Fruit fly (Drosophila melanogaster): ENCODE data around the gene Gcna.

Gcna gene

dm6 chrX:1897384-1897783 is 31.7 kb upstream of the Gcna start:
- TF ChIP-seq esn (GFP tag; optimal IDR thresholded peaks at IDR 0.05) (peak; percentile 67), salr (GFP tag; optimal IDR thresholded peaks at IDR 0.05) (peak in 1 of 2 experiments; percentile 7), lz (GFP tag; optimal IDR thresholded peaks at IDR 0.05) (peak; percentile 63), CG10631 (GFP tag; optimal IDR thresholded peaks at IDR 0.05) (peak; percentile 42), CG3032 (tag; optimal IDR thresholded peaks at IDR 0.05) (peak; percentile 37), CG34406 (GFP tag; optimal IDR thresholded peaks at IDR 0.05) (peak; percentile 28), CG11762 (GFP tag; optimal IDR thresholded peaks at IDR 0.05; ENCODE audit: insufficient read depth) (no peak), Hr4 (GFP tag; optimal IDR thresholded peaks at IDR 0.05) (no peak), ss (GFP tag; optimal IDR thresholded peaks at IDR 0.05) (peak in 1 of 2 experiments; percentile 38), vri (GFP tag; optimal IDR thresholded peaks at IDR 0.05) (no peak), Eip78C (GFP tag) (peak; percentile 87), fd59A (GFP tag; optimal IDR thresholded peaks at IDR 0.05) (peak; percentile 34), svp (GFP tag) (peak; percentile 74), CG3919 (GFP tag; optimal IDR thresholded peaks at IDR 0.05) (peak; percentile 62), Eip75B (GFP tag; optimal IDR thresholded peaks at IDR 0.05) (no peak), CG6163 (GFP tag; IDR thresholded peaks at IDR 0.05) (peak; percentile 65), CG4318 (GFP tag; optimal IDR thresholded peaks at IDR 0.05) (no peak), Met (GFP tag; optimal IDR thresholded peaks at IDR 0.05) (no peak), Blimp-1 (GFP tag; optimal IDR thresholded peaks at IDR 0.05) (no peak), CG32006 (GFP tag; optimal IDR thresholded peaks at IDR 0.05) (peak; percentile 63), Lpt (GFP tag; optimal IDR thresholded peaks at IDR 0.05) (peak; percentile 19), spab (GFP tag; optimal IDR thresholded peaks at IDR 0.05) (no peak), CG31627 (GFP tag; optimal IDR thresholded peaks at IDR 0.05) (peak; percentile 69), CG11294 (GFP tag; IDR thresholded peaks at IDR 0.05) (peak; percentile 21; the same call in 1 of the 2 replicates), eg (GFP tag; IDR thresholded peaks at IDR 0.05) (peak; percentile 68), Ets96B (tag; optimal IDR thresholded peaks at IDR 0.05) (peak; percentile 44), CG1621 (tag; optimal IDR thresholded peaks at IDR 0.05) (peak; percentile 17), CG8119 (GFP tag; IDR thresholded peaks at IDR 0.05) (peak; percentile 40; the same call in 1 of the 3 replicates), dac (GFP tag; optimal IDR thresholded peaks at IDR 0.05) (no peak), topi (GFP tag; optimal IDR thresholded peaks at IDR 0.05) (peak; percentile 66), acj6 (GFP tag; optimal IDR thresholded peaks at IDR 0.05) (peak; percentile 46), CG15336 (GFP tag; IDR thresholded peaks at IDR 0.05) (peak; percentile 50), Hr38 (GFP tag; optimal IDR thresholded peaks at IDR 0.05) (no peak), CG6792 (GFP tag; optimal IDR thresholded peaks at IDR 0.05) (peak; percentile 50), Eip93F (GFP tag; optimal IDR thresholded peaks at IDR 0.05) (no peak), Gug (GFP tag; IDR thresholded peaks at IDR 0.05) (peak; percentile 59), Sox14 (GFP tag; optimal IDR thresholded peaks at IDR 0.05) (peak; percentile 64), cyc (GFP tag; optimal IDR thresholded peaks at IDR 0.05) (peak; percentile 71), Hr39 (GFP tag; optimal IDR thresholded peaks at IDR 0.05) (peak; percentile 75)

- TF ChIP-seq CG10669 (GFP tag; optimal IDR thresholded peaks at IDR 0.05): no peak
- no peak for TF ChIP-seq svp (GFP tag)
- no peak for TF ChIP-seq Ets21C (GFP tag; optimal IDR thresholded peaks at IDR 0.05)
- no peak for TF ChIP-seq spab (GFP tag; optimal IDR thresholded peaks at IDR 0.05)
- TF ChIP-seq lz (GFP tag; optimal IDR thresholded peaks at IDR 0.05): no peak
- no peak for TF ChIP-seq Met (GFP tag; optimal IDR thresholded peaks at IDR 0.05)
- no peak for TF ChIP-seq CG6854 (GFP tag; optimal IDR thresholded peaks at IDR 0.05)
- no peak for TF ChIP-seq CG3919 (GFP tag; optimal IDR thresholded peaks at IDR 0.05)
- TF ChIP-seq Eip93F (GFP tag; optimal IDR thresholded peaks at IDR 0.05): no peak
- TF ChIP-seq CG9139 (GFP tag; optimal IDR thresholded peaks at IDR 0.05): no peak
- no peak for TF ChIP-seq Eip78C (GFP tag)
- no peak for TF ChIP-seq eg (GFP tag; IDR thresholded peaks at IDR 0.05)
- TF ChIP-seq CG34406 (GFP tag; optimal IDR thresholded peaks at IDR 0.05): no peak
These were observed 27.9 kb upstream of the Gcna start for dm6 chrX:1893532-1893931.

Measured in whole organism, prepupa.